Fruit fly (Drosophila melanogaster): ENCODE data around the gene dac.

DNA sequence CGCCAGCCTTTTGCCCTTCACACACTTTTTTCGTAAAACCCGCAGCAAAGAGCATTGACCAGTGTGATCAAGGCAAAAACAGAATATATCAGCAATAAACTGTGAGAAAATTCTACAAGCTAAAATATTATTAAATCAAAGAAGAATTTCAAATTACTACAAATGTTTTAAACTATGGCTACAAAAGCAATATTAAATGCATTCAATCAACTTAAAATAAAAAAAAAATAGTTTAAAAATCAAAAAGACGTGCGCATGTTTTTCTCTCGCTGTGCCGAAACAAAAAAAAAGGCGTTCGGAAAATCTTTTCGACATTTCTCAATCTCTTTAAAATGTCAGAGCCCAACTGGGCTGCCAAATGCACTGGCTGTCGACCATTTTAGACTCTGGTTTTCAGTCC lies 12.3 kb upstream of the dac start:
- no peak for TF ChIP-seq cnc (optimal IDR thresholded peaks at IDR 0.05)
- TF ChIP-seq CG7045 (GFP tag; optimal IDR thresholded peaks at IDR 0.05): no peak
- TF ChIP-seq CG12768 (GFP tag; optimal IDR thresholded peaks at IDR 0.05): no peak
- TF ChIP-seq CG14711 (tag; optimal IDR thresholded peaks at IDR 0.05): peak; percentile 36
- no peak for TF ChIP-seq pad (GFP tag; optimal IDR thresholded peaks at IDR 0.05)
- TF ChIP-seq CG33017 (tag; optimal IDR thresholded peaks at IDR 0.05): no peak
- no peak for TF ChIP-seq Clk (GFP tag; optimal IDR thresholded peaks at IDR 0.05)
- TF ChIP-seq kay (GFP tag; ENCODE audit: borderline replicate concordance): no peak
- no peak for TF ChIP-seq Mnt (GFP tag; optimal IDR thresholded peaks at IDR 0.05)
- TF ChIP-seq bab1 (GFP tag; optimal IDR thresholded peaks at IDR 0.05): no peak
- no peak for TF ChIP-seq CG5204 (GFP tag; optimal IDR thresholded peaks at IDR 0.05)
- no peak for TF ChIP-seq CG7101 (tag; optimal IDR thresholded peaks at IDR 0.05)
